Worm (Caenorhabditis elegans): ENCODE results near the gene F01F1.15.

ce11 chrIII:5874664-5875417 lies 5.5 kb upstream of the F01F1.15 start:
- TF ChIP-seq jun-1 (tag; optimal IDR thresholded peaks at IDR 0.05), result no peak
- no peak for TF ChIP-seq lin-15B (tag; optimal IDR thresholded peaks at IDR 0.05)
- no peak for TF ChIP-seq R02D3.7 (tag; optimal IDR thresholded peaks at IDR 0.05)
- TF ChIP-seq daf-12 (tag; optimal IDR thresholded peaks at IDR 0.05), result no peak
- TF ChIP-seq nhr-28 (tag; optimal IDR thresholded peaks at IDR 0.05), result no peak
- TF ChIP-seq set-16 (GFP tag; IDR thresholded peaks at IDR 0.05), result peak; percentile 67
- TF ChIP-seq T26A8.4 (GFP tag; IDR thresholded peaks at IDR 0.05), result no peak
- TF ChIP-seq spr-1 (tag; optimal IDR thresholded peaks at IDR 0.05), result no peak
- no peak for TF ChIP-seq ztf-11 (tag; optimal IDR thresholded peaks at IDR 0.05)
- no peak for TF ChIP-seq ceh-62 (tag; optimal IDR thresholded peaks at IDR 0.05)
- TF ChIP-seq mdl-1 (tag; optimal IDR thresholded peaks at IDR 0.05), result no peak

All from whole organism, L4 larva.